Worm (Caenorhabditis elegans) whole organism, late embryonic: ENCODE results near the gene srt-44.

Experiments used
- ceh-14 ChIP-seq: sonication (generic microtip); optimal IDR thresholded peaks from 2 replicates; lab custom pipeline; 2016; ENCODE audit warnings: missing genotype, missing genetic modification characterization, missing compliant biosample characterization
- ceh-30 ChIP-seq: fragments of 150-350 bp; optimal IDR thresholded peaks from 2 replicates; lab custom pipeline; 2014; ENCODE audit warnings: missing biosample characterization, missing genetic modification characterization
- dmd-4 ChIP-seq: sonication (generic microtip); optimal IDR thresholded peaks from 2 replicates; lab custom pipeline; 2016; ENCODE audit warnings: borderline replicate concordance, missing genetic modification characterization, missing compliant biosample characterization
- pag-3 ChIP-seq: sonication (generic microtip); optimal IDR thresholded peaks from 2 replicates; lab custom pipeline; 2016; ENCODE audit warnings: missing compliant biosample characterization, missing genetic modification characterization, borderline replicate concordance
- unc-42 ChIP-seq: sonication (generic microtip); optimal IDR thresholded peaks from 2 replicates; lab custom pipeline; 2016; ENCODE audit warnings: missing genotype, missing genetic modification characterization, missing compliant biosample characterization
- unc-55 ChIP-seq: sonication (generic microtip); optimal IDR thresholded peaks from 2 replicates; lab custom pipeline; 2017; ENCODE audit warnings: missing biosample characterization, missing genetic modification reagents, missing genetic modification characterization

DNA sequence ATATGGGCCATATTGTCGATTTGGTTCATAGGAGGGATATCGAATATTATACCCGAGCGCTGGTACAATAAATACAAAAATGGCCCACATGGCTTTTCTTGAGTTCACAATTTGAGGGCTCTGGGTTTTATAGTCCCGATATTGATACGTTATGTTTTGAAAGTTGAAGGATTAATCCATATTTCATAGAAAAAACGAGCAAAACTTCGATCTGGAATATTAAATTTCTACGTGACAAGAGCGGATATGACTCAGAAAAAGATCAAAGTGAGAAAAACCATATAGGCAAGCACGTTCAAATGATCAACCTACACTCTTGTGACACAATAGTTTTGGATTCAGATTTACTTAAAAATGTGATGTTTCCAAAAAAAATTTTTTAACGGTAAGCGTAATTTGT lies 28.3 kb downstream of the srt-44 start, which contains the start of gene col-135:
- TF ChIP-seq unc-42 (tag; lab: Kevin White, UChicago) (no peak), ceh-14 (no peak), unc-55 (no peak), dmd-4 (tag; lab: Kevin White, UChicago) (no peak), pag-3 (tag; lab: Kevin White, UChicago) (no peak), ceh-30 (tag; lab: Kevin White, UChicago) (no peak)
